Worm (Caenorhabditis elegans): ENCODE measurements around the gene Y49E10.18.

Y49E10.18 gene

ce11 chrIII:12495594-12496096 is 49.7 kb upstream of the Y49E10.18 start, which contains the start of the genes Y111B2A.1 and Y111B2A.2 (continued):
- no peak for TF ChIP-seq Y79H2A.3 (GFP tag; conservative IDR thresholded peaks at IDR 0.05)
- no peak for TF ChIP-seq egl-44 (GFP tag; IDR thresholded peaks at IDR 0.05)
- no peak for TF ChIP-seq dpff-1 (tag; optimal IDR thresholded peaks at IDR 0.05)
- TF ChIP-seq madf-8 (GFP tag; conservative IDR thresholded peaks at IDR 0.05), result peak; percentile 38
- TF ChIP-seq madf-10 (tag; optimal IDR thresholded peaks at IDR 0.05), result no peak
- no peak for TF ChIP-seq nhr-120 (GFP tag; IDR thresholded peaks at IDR 0.05)
- TF ChIP-seq ztf-18 (tag; optimal IDR thresholded peaks at IDR 0.05), result no peak
- TF ChIP-seq F22D6.2 (tag; optimal IDR thresholded peaks at IDR 0.05), result no peak
- TF ChIP-seq F39B2.1 (GFP tag; IDR thresholded peaks at IDR 0.05), result no peak
- TF ChIP-seq B0019.2 (GFP tag; conservative IDR thresholded peaks at IDR 0.05), result peak; percentile 71
- TF ChIP-seq rec-8 (tag; optimal IDR thresholded peaks at IDR 0.05), result no peak
- TF ChIP-seq hrde-1 (tag; optimal IDR thresholded peaks at IDR 0.05; ENCODE audit: borderline replicate concordance), result no peak
- no peak for TF ChIP-seq hlh-12 (tag; optimal IDR thresholded peaks at IDR 0.05)
- no peak for TF ChIP-seq nfyb-1 (GFP tag; IDR thresholded peaks at IDR 0.05)
- no peak for TF ChIP-seq ceh-100 (GFP tag; IDR thresholded peaks at IDR 0.05)
- TF ChIP-seq ets-4 (GFP tag; optimal IDR thresholded peaks at IDR 0.05), result no peak
- peak; percentile 79 for TF ChIP-seq ceh-91 (GFP tag; IDR thresholded peaks at IDR 0.05)
- no peak for TF ChIP-seq Y67H2A.10 (GFP tag; conservative IDR thresholded peaks at IDR 0.05)
- TF ChIP-seq die-1 (tag; optimal IDR thresholded peaks at IDR 0.05), result no peak

- TF ChIP-seq akir-1 (GFP tag; optimal IDR thresholded peaks at IDR 0.05) (no peak), egl-44 (GFP tag; IDR thresholded peaks at IDR 0.05) (no peak), lag-1 (GFP tag; IDR thresholded peaks at IDR 0.05) (no peak), snpc-3.4 (tag; optimal IDR thresholded peaks at IDR 0.05) (no peak), chd-7 (tag; optimal IDR thresholded peaks at IDR 0.05) (no peak), F57A8.1 (GFP tag; optimal IDR thresholded peaks at IDR 0.05) (no peak), F49E8.2 (tag; optimal IDR thresholded peaks at IDR 0.05; ENCODE audit: insufficient read depth) (no peak), nfya-2 (GFP tag; IDR thresholded peaks at IDR 0.05) (no peak), T07F8.4 (tag; optimal IDR thresholded peaks at IDR 0.05) (no peak), ama-1 (optimal IDR thresholded peaks at IDR 0.05) (no peak), ama-1 (GFP tag; optimal IDR thresholded peaks at IDR 0.05) (no peak), ceh-58 (GFP tag; IDR thresholded peaks at IDR 0.05) (no peak)
Observed at ce11 chrIII:12491984-12492383, 46.1 kb upstream of the Y49E10.18 start, which contains the start of gene Y49E10.25. TSS of gene Y49E10.25 (minus strand) at chrIII:12492084.

DNA sequence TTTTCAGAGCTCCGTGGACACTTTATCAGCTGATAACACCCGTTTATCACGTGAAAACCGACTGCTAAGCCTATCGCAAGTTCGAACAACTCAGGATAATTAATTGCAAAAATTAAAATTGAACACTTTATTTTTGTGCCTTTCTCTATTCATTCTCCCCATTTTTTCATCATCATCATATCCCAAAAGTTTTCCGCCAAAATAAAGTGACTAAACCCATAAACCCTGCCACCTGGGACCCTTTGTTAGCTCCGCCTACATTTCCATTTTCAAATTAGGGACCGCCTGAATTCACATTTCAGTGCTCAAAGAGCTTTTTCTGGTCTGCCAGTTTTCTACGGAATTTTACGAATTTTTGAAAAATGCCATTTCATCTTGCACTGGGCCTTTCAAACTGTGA is 38.5 kb upstream of the Y49E10.18 start, which contains the start of gene arrd-16:
Gene arrd-16 (plus strand): TSS at position 301 of the 400 bp plus-strand sequence.
- TF ChIP-seq hlh-26 (GFP tag; conservative IDR thresholded peaks at IDR 0.05), result no peak
- no peak for TF ChIP-seq B0261.1 (tag; optimal IDR thresholded peaks at IDR 0.05)
- TF ChIP-seq somi-1 (GFP tag; optimal IDR thresholded peaks at IDR 0.05), result no peak
- no peak for TF ChIP-seq C06A6.2 (GFP tag; conservative IDR thresholded peaks at IDR 0.05)
- no peak for TF ChIP-seq bed-1 (GFP tag; IDR thresholded peaks at IDR 0.05)
- TF ChIP-seq efl-1 (GFP tag; optimal IDR thresholded peaks at IDR 0.05), result no peak
- TF ChIP-seq hmg-1.2 (GFP tag; IDR thresholded peaks at IDR 0.05), result no peak
- TF ChIP-seq pbrm-1 (GFP tag; IDR thresholded peaks at IDR 0.05), result no peak
- TF ChIP-seq xnd-1 (tag; optimal IDR thresholded peaks at IDR 0.05), result no peak
- TF ChIP-seq snpc-1.3 (tag; optimal IDR thresholded peaks at IDR 0.05; ENCODE audit: insufficient read depth), result no peak
